Worm (Caenorhabditis elegans): ENCODE measurements around the gene F09C6.11.

The F09C6.11 gene

ce11 chrV:16893440-16893839, 11.3 kb upstream of the F09C6.11 start, which contains the start of gene F09C6.15:
TSS of gene F09C6.15 (plus strand) at chrV:16893740.
- TF ChIP-seq F52B5.7 (tag; optimal IDR thresholded peaks at IDR 0.05) (no peak), F10E7.11 (tag; optimal IDR thresholded peaks at IDR 0.05) (no peak), atf-7 (tag; optimal IDR thresholded peaks at IDR 0.05) (no peak)

DNA sequence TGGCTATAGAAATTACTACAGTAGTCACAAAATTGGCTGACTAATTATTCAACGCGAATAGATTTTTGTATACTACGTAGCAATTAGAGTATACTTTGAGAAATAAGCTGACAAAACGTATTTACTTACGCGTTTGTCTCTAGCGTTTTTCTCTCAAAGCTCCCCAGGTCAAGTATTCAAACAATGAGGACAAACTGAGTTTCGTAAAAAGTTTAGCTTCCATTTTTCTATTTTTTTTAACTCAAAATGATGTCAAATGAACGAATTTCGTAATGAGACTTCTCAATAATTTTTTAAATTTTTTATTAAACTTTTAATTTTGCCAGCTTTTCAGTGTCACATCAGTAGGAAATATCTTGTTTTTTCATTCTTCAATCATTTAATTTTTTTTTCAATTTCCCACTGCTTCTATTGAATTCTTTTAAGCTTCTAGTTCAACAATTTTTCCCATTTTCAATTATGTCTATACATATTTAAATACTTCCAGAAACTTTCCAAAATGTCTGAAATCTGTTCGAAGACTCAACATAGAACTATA, 6.7 kb upstream of the F09C6.11 start, which contains the start of the genes ifas-2 and fbxa-44:
TSS of gene ifas-2 (minus strand) at position 101 of the 538 bp plus-strand sequence.
TSS of gene fbxa-44 (plus strand) at position 488 of the 538 bp plus-strand sequence.
- TF ChIP-seq F52B5.7 (tag; optimal IDR thresholded peaks at IDR 0.05): no peak
- TF ChIP-seq efl-1 (GFP tag; optimal IDR thresholded peaks at IDR 0.05): no peak
- no peak for TF ChIP-seq let-526 (GFP tag; IDR thresholded peaks at IDR 0.05)

DNA sequence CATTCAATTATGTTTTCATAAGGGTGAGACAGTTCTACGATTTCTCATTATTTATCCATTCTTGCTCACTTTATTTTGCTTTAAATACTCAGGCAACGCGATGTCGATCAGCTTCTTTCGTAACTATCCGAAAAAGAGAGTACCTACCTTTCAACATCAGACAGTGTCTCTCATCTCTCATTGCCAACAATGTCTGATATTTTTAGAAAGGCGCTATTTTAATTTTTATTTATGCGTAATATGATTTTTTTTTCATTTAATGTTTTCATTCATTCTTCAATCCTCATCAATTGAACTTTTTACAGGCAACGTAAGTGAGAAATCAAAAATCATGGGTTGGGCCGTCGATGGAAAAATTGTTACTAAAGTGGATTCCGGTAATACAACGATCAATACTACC, 2.6 kb upstream of the F09C6.11 start, which contains the start of gene F09C6.13:
TSS of gene F09C6.13 (plus strand) at position 301 of the 400 bp plus-strand sequence.
- TF ChIP-seq tbx-9 (tag; optimal IDR thresholded peaks at IDR 0.05; ENCODE audit: borderline replicate concordance): no peak

DNA sequence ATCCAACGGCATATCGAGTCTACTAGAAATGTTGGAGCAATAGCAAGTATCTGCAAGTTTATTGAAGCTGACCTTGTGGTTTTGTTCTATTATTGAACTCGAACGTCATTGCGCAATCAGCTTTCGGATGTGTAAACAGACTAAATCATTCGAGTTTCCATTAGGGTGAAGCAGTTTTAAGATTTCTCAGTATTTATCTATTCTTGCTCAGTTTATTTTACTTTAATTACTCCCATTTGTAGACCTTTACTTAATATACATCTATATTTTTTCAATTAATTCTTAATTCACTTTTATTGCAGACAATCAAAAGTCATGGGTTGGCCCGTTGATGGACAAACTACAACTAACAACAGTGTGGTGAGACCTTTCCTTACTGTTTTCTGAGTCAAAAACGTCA, 1.4 kb downstream of the F09C6.11 start, which contains the start of gene F09C6.14:
TSS of gene F09C6.14 (plus strand) at position 301 of the 400 bp plus-strand sequence.
- no peak for TF ChIP-seq C06A6.2 (GFP tag; conservative IDR thresholded peaks at IDR 0.05)
- TF ChIP-seq Y79H2A.3 (GFP tag; conservative IDR thresholded peaks at IDR 0.05): no peak
- no peak for TF ChIP-seq akir-1 (GFP tag; optimal IDR thresholded peaks at IDR 0.05)
- TF ChIP-seq gei-17 (GFP tag; optimal IDR thresholded peaks at IDR 0.05): no peak
- TF ChIP-seq Y53G8AR.9 (GFP tag; conservative IDR thresholded peaks at IDR 0.05): no peak
- TF ChIP-seq F22D6.2 (tag; optimal IDR thresholded peaks at IDR 0.05): no peak
- TF ChIP-seq F49E8.2 (tag; optimal IDR thresholded peaks at IDR 0.05; ENCODE audit: insufficient read depth): no peak
- no peak for TF ChIP-seq zim-3 (tag; optimal IDR thresholded peaks at IDR 0.05)
- TF ChIP-seq lin-35 (GFP tag; optimal IDR thresholded peaks at IDR 0.05): no peak
- TF ChIP-seq Y56A3A.18 (GFP tag; IDR thresholded peaks at IDR 0.05): no peak
- TF ChIP-seq pha-4 (tag; optimal IDR thresholded peaks at IDR 0.05): no peak
- TF ChIP-seq hmg-20 (GFP tag; IDR thresholded peaks at IDR 0.05): no peak
- no peak for TF ChIP-seq ama-1 (optimal IDR thresholded peaks at IDR 0.05)
- TF ChIP-seq ama-1 (GFP tag; optimal IDR thresholded peaks at IDR 0.05): no peak
- TF ChIP-seq bed-2 (GFP tag; IDR thresholded peaks at IDR 0.05): no peak
- TF ChIP-seq lin-40 (tag; optimal IDR thresholded peaks at IDR 0.05): no peak
- no peak for TF ChIP-seq ceh-27 (GFP tag; optimal IDR thresholded peaks at IDR 0.05)
- TF ChIP-seq aptf-3 (GFP tag; IDR thresholded peaks at IDR 0.05): no peak
- TF ChIP-seq B0035.1 (tag; optimal IDR thresholded peaks at IDR 0.05): no peak

ce11 chrV:16880054-16880453, 2.1 kb downstream of the F09C6.11 start, which contains the start of gene F09C6.3:
TSS of gene F09C6.3 (minus strand) at chrV:16880154.
- no peak for TF ChIP-seq lin-54 (GFP tag; optimal IDR thresholded peaks at IDR 0.05)

DNA sequence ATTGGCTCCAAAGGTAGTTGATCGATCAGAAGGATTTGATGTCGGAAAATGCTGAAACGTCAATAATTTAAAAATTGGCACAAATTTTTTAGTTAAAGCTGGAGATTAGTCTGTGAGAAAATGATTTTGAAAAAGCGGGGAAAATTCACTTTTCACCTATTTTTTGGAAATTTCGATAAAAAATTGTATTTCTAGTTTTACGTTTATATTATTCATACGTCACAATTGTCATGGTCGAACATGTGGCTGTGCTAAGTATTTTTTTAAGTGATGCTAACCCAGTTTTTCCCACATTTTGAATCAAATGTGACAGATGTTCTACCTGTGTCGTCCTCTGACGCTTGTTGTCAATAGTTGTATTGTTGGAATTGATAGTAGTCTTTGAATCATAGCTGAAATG, 2.6 kb downstream of the F09C6.11 start:
- TF ChIP-seq ama-1 (optimal IDR thresholded peaks at IDR 0.05) (no peak), ama-1 (GFP tag; optimal IDR thresholded peaks at IDR 0.05) (no peak), ceh-91 (GFP tag; IDR thresholded peaks at IDR 0.05) (no peak), pha-4 (tag; optimal IDR thresholded peaks at IDR 0.05) (no peak), ztf-6 (GFP tag; IDR thresholded peaks at IDR 0.05) (no peak), aptf-2 (GFP tag; conservative IDR thresholded peaks at IDR 0.05) (no peak), F39B2.1 (GFP tag; IDR thresholded peaks at IDR 0.05) (no peak), sea-2 (GFP tag; IDR thresholded peaks at IDR 0.05) (no peak), madf-10 (tag; optimal IDR thresholded peaks at IDR 0.05) (no peak), hlh-26 (GFP tag; conservative IDR thresholded peaks at IDR 0.05) (no peak), ceh-58 (GFP tag; IDR thresholded peaks at IDR 0.05) (no peak)

Data from whole organism, young adult.